Worm (Caenorhabditis elegans): ENCODE results near the gene clec-136.

The clec-136 gene

ce11 chrII:4590660-4591059 lies 25.7 kb downstream of the clec-136 start (continued):
- TF ChIP-seq pbrm-1 (GFP tag; IDR thresholded peaks at IDR 0.05) (peak; percentile 70), lin-54 (GFP tag; optimal IDR thresholded peaks at IDR 0.05) (peak; percentile 44), lsy-27 (tag; optimal IDR thresholded peaks at IDR 0.05; ENCODE audit: borderline replicate concordance, insufficient read depth) (no peak), rcor-1 (GFP tag; IDR thresholded peaks at IDR 0.05) (no peak), snpc-3.4 (tag; optimal IDR thresholded peaks at IDR 0.05) (no peak), mxl-1 (tag; optimal IDR thresholded peaks at IDR 0.05) (no peak), let-526 (GFP tag; IDR thresholded peaks at IDR 0.05) (no peak), lin-26 (GFP tag; IDR thresholded peaks at IDR 0.05) (0 out of 2 replicates have a peak, but pooled peaks have one; percentile 58), rpc-1 (optimal IDR thresholded peaks at IDR 0.05) (no peak), rpc-1 (tag; optimal IDR thresholded peaks at IDR 0.05) (no peak), ccch-3 (GFP tag; optimal IDR thresholded peaks at IDR 0.05) (no peak), nhr-90 (tag; optimal IDR thresholded peaks at IDR 0.05) (no peak), cebp-2 (GFP tag; IDR thresholded peaks at IDR 0.05) (no peak), C06A6.2 (GFP tag; conservative IDR thresholded peaks at IDR 0.05) (no peak), egrh-3 (GFP tag; IDR thresholded peaks at IDR 0.05) (no peak), B0336.3 (GFP tag; IDR thresholded peaks at IDR 0.05) (peak; percentile 52; the same call in 1 of the 2 replicates), K12H6.12 (tag; optimal IDR thresholded peaks at IDR 0.05) (no peak), attf-6 (GFP tag; IDR thresholded peaks at IDR 0.05) (no peak), rec-8 (tag; optimal IDR thresholded peaks at IDR 0.05) (no peak), madf-6 (GFP tag; IDR thresholded peaks at IDR 0.05) (peak; percentile 15; the same call in 1 of the 2 replicates), D2030.7 (GFP tag; IDR thresholded peaks at IDR 0.05) (no peak), F57A8.1 (GFP tag; optimal IDR thresholded peaks at IDR 0.05) (no peak), ztf-25 (GFP tag; IDR thresholded peaks at IDR 0.05) (peak; percentile 71; the same call in 1 of the 2 replicates), aptf-2 (GFP tag; conservative IDR thresholded peaks at IDR 0.05) (0 out of 2 replicates have a peak, but pooled peaks have one; percentile 20), nfya-1 (tag; optimal IDR thresholded peaks at IDR 0.05; ENCODE audit: borderline replicate concordance, insufficient read depth) (no peak), atf-7 (tag; optimal IDR thresholded peaks at IDR 0.05) (peak; percentile 45), hsf-1 (GFP tag; IDR thresholded peaks at IDR 0.05) (peak; percentile 43; the same call in 1 of the 2 replicates), chd-7 (tag; optimal IDR thresholded peaks at IDR 0.05) (no peak), aptf-3 (GFP tag; IDR thresholded peaks at IDR 0.05) (0 out of 2 replicates have a peak, but pooled peaks have one; percentile 42), C17E4.6 (GFP tag; IDR thresholded peaks at IDR 0.05) (no peak)

DNA sequence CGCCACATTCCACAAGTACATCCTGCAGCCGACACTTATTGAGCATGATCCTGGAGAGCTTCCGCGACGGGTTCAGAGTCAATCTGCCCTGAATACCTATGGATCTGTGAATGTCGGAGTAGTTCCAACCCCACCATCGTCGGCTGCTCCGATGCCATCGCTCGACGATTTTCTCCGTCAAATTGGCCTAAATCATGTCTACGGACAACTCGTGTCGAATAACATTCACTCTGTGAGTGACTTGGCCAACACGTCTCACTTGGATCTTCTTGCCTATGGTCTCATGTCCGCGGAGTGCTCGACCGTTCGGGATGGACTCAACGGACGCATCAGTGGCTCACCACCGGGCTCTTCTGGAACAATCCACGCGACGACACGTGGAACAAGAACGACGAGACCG lies 26.3 kb downstream of the clec-136 start:
- TF ChIP-seq ztf-6 (GFP tag; IDR thresholded peaks at IDR 0.05) (no peak), repo-1 (tag; optimal IDR thresholded peaks at IDR 0.05) (no peak), bed-1 (GFP tag; IDR thresholded peaks at IDR 0.05) (no peak), F10E7.11 (tag; optimal IDR thresholded peaks at IDR 0.05) (no peak), zfh-2 (GFP tag; conservative IDR thresholded peaks at IDR 0.05) (peak; percentile 57), Y53G8AR.9 (GFP tag; conservative IDR thresholded peaks at IDR 0.05) (no peak), K11D2.4 (GFP tag; IDR thresholded peaks at IDR 0.05) (no peak), lin-35 (GFP tag; optimal IDR thresholded peaks at IDR 0.05) (no peak), cebp-1 (GFP tag; IDR thresholded peaks at IDR 0.05) (no peak), cebp-1 (tag; optimal IDR thresholded peaks at IDR 0.05) (no peak), somi-1 (GFP tag; optimal IDR thresholded peaks at IDR 0.05) (no peak), hsf-1 (GFP tag; IDR thresholded peaks at IDR 0.05) (0 out of 2 replicates have a peak, but pooled peaks have one; percentile 13), snpc-1.1 (tag; optimal IDR thresholded peaks at IDR 0.05; ENCODE audit: insufficient read depth) (no peak), F57A8.1 (GFP tag; optimal IDR thresholded peaks at IDR 0.05) (no peak), ztf-26 (tag; optimal IDR thresholded peaks at IDR 0.05) (no peak), chd-7 (tag; optimal IDR thresholded peaks at IDR 0.05) (no peak), dpff-1 (tag; optimal IDR thresholded peaks at IDR 0.05) (no peak), ceh-40 (GFP tag; IDR thresholded peaks at IDR 0.05) (no peak), madf-3 (GFP tag; IDR thresholded peaks at IDR 0.05) (0 out of 2 replicates have a peak, but pooled peaks have one; percentile 5), ceh-79 (tag; optimal IDR thresholded peaks at IDR 0.05) (no peak)
